Fruit fly (Drosophila melanogaster) whole organism, embryonic: Measurements from ENCODE around the gene Ciz1.

Experiments used
- Abd-B ChIP-seq: fragments of 200-800 bp; sonication (Bioruptor generic); optimal IDR thresholded peaks from 2 replicates; lab custom pipeline; 2018; ENCODE audit warnings: missing biosample characterization, mild to moderate bottlenecking, missing genetic modification characterization, moderate library complexity
- Ada2b ChIP-seq: fragments of 200-800 bp; sonication (Bioruptor generic); IDR thresholded peaks from 2 replicates; pipeline ENCODE4 v1.3.6; 2022; ENCODE audit warnings: missing biosample characterization, missing genetic modification characterization
- BEAF-32 ChIP-seq: fragments of 200-800 bp; sonication (Bioruptor generic); optimal IDR thresholded peaks from 3 replicates; lab custom pipeline; 2017; ENCODE audit warnings: missing biosample characterization, missing genetic modification characterization, mild to moderate bottlenecking, moderate library complexity, missing genetic modification reagents
- Bteb2 ChIP-seq: fragments of 200-800 bp; sonication (Bioruptor generic); optimal IDR thresholded peaks from 2 replicates; lab custom pipeline; 2016; ENCODE audit warnings: missing biosample characterization, missing genetic modification characterization
- CG10147 ChIP-seq: fragments of 200-800 bp; sonication (Bioruptor generic); optimal IDR thresholded peaks from 2 replicates; lab custom pipeline; 2019; ENCODE audit warnings: missing biosample characterization, mild to moderate bottlenecking, missing genetic modification characterization, moderate library complexity
- CG11696 ChIP-seq: fragments of 200-800 bp; sonication (Bioruptor generic); IDR thresholded peaks from 2 replicates; pipeline ENCODE4 v1.3.6; 2022; ENCODE audit warnings: missing biosample characterization, missing genetic modification characterization
- CG13287 ChIP-seq: fragments of 200-800 bp; sonication (Bioruptor generic); IDR thresholded peaks from 2 replicates; pipeline ENCODE4 v1.3.6; 2022; ENCODE audit warnings: missing biosample characterization, missing genetic modification characterization; ENCODE audit not compliant: partially characterized antibody
- CG16779 ChIP-seq: fragments of 200-800 bp; sonication (Bioruptor generic); IDR thresholded peaks from 2 replicates; pipeline ENCODE4 v1.3.6; 2022; ENCODE audit warnings: missing biosample characterization, missing genetic modification characterization
- CG17612 ChIP-seq: fragments of 200-800 bp; sonication (Bioruptor generic); IDR thresholded peaks from 2 replicates; pipeline ENCODE4 v1.3.6; 2022; ENCODE audit warnings: missing biosample characterization, missing genetic modification characterization
- CG17829 ChIP-seq: fragments of 200-800 bp; optimal IDR thresholded peaks from 2 replicates; lab custom pipeline; 2019; ENCODE audit warnings: missing biosample characterization, mild to moderate bottlenecking, missing genetic modification characterization, moderate library complexity
- CG17912 ChIP-seq: fragments of 200-800 bp; sonication (Bioruptor generic); optimal IDR thresholded peaks from 2 replicates; lab custom pipeline; 2018; ENCODE audit warnings: missing biosample characterization, mild to moderate bottlenecking, missing genetic modification characterization
- CG18476 ChIP-seq: fragments of 200-800 bp; sonication (Bioruptor generic); optimal IDR thresholded peaks from 2 replicates; lab custom pipeline; 2016; ENCODE audit warnings: missing biosample characterization, mild to moderate bottlenecking, missing genetic modification characterization
- CG2120 ChIP-seq: fragments of 200-800 bp; sonication (Bioruptor generic); optimal IDR thresholded peaks from 3 replicates; lab custom pipeline; 2016; ENCODE audit warnings: missing biosample characterization, missing genetic modification characterization
- CG3065 ChIP-seq: fragments of 200-800 bp; sonication (Bioruptor generic); optimal IDR thresholded peaks from 2 replicates; lab custom pipeline; 2016; ENCODE audit warnings: missing biosample characterization, missing genetic modification characterization
- CG31365 ChIP-seq: fragments of 200-800 bp; sonication (Bioruptor generic); optimal IDR thresholded peaks from 2 replicates; lab custom pipeline; 2018; ENCODE audit warnings: missing biosample characterization, mild to moderate bottlenecking, missing genetic modification characterization
- CG4360 ChIP-seq: fragments of 200-800 bp; sonication (Bioruptor generic); IDR thresholded peaks from 2 replicates; pipeline ENCODE4 v1.3.6; 2022; ENCODE audit warnings: missing biosample characterization, missing genetic modification characterization
- CG7928 ChIP-seq: fragments of 200-800 bp; sonication (Bioruptor generic); optimal IDR thresholded peaks from 2 replicates; lab custom pipeline; 2017; ENCODE audit warnings: missing biosample characterization, mild to moderate bottlenecking, missing genetic modification characterization
- D19B ChIP-seq: fragments of 200-800 bp; sonication (Bioruptor generic); optimal IDR thresholded peaks from 2 replicates; lab custom pipeline; 2017; ENCODE audit warnings: missing biosample characterization, mild to moderate bottlenecking, missing genetic modification characterization
- Dad ChIP-seq: fragments of 200-800 bp; sonication (Bioruptor generic); optimal IDR thresholded peaks from 3 replicates; lab custom pipeline; 2016; ENCODE audit warnings: missing biosample characterization, missing genetic modification characterization
- Dfd ChIP-seq, 2 experiments: fragments of >200 bp; optimal IDR thresholded peaks; 2 replicates each; lab custom pipeline; 2017; ENCODE audit warnings: missing biosample characterization in 2 of 2, missing genetic modification characterization in 2 of 2
- Gug ChIP-seq: fragments of 200-800 bp; sonication (Bioruptor generic); IDR thresholded peaks from 4 replicates; pipeline ENCODE4 v1.3.6; 2022; ENCODE audit warnings: missing biosample characterization, missing genetic modification characterization
- HLH3B ChIP-seq: fragments of 200-800 bp; sonication (Bioruptor generic); IDR thresholded peaks from 2 replicates; pipeline ENCODE4 v1.3.6; 2022; ENCODE audit warnings: missing biosample characterization, missing genetic modification characterization
- Nf-YC ChIP-seq: fragments of 200-800 bp; optimal IDR thresholded peaks from 3 replicates; lab custom pipeline; 2019; ENCODE audit warnings: missing biosample characterization, mild to moderate bottlenecking, missing genetic modification characterization, moderate library complexity
- NfI ChIP-seq: fragments of 200-800 bp; sonication (Bioruptor generic); optimal IDR thresholded peaks from 3 replicates; lab custom pipeline; 2018; ENCODE audit warnings: missing biosample characterization, mild to moderate bottlenecking, missing genetic modification characterization, moderate library complexity
- Spps ChIP-seq: fragments of 200-800 bp; sonication (Bioruptor generic); optimal IDR thresholded peaks from 2 replicates; lab custom pipeline; 2018; ENCODE audit warnings: missing biosample characterization, mild to moderate bottlenecking, missing genetic modification characterization
- Sry-δ ChIP-seq: fragments of 200-800 bp; sonication (Bioruptor generic); optimal IDR thresholded peaks from 2 replicates; lab custom pipeline; 2016; ENCODE audit warnings: missing biosample characterization, missing genetic modification characterization
- Taf1 ChIP-seq: fragments of 200-800 bp; sonication (Bioruptor generic); IDR thresholded peaks from 2 replicates; pipeline ENCODE4 v1.3.6; 2022; ENCODE audit warnings: missing biosample characterization, missing genetic modification characterization
- Xrp1 ChIP-seq: fragments of 200-800 bp; sonication (Bioruptor generic); IDR thresholded peaks from 2 replicates; pipeline ENCODE4 v1.3.6; 2022; ENCODE audit warnings: missing biosample characterization, missing genetic modification characterization
- bbx ChIP-seq: fragments of 200-800 bp; sonication (Bioruptor generic); IDR thresholded peaks from 2 replicates; pipeline ENCODE4 v1.3.6; 2022; ENCODE audit warnings: missing biosample characterization, missing genetic modification characterization; ENCODE audit not compliant: partially characterized antibody
- ci ChIP-seq: fragments of 200-800 bp; sonication (Bioruptor generic); IDR thresholded peaks from 3 replicates; pipeline ENCODE4 v1.3.6; 2022; ENCODE audit warnings: missing biosample characterization, missing genetic modification characterization
- corto ChIP-seq: fragments of 200-800 bp; sonication (Bioruptor generic); optimal IDR thresholded peaks from 2 replicates; lab custom pipeline; 2016; ENCODE audit warnings: missing biosample characterization, mild to moderate bottlenecking, missing genetic modification characterization, moderate library complexity
- dpn ChIP-seq, 2 experiments: fragments of 200-800 bp; sonication (Bioruptor generic); optimal IDR thresholded peaks; 3 replicates each; lab custom pipeline; 2016; ENCODE audit warnings: missing biosample characterization in 2 of 2, missing genetic modification characterization in 2 of 2
- emc ChIP-seq: fragments of 200-800 bp; sonication (Bioruptor generic); optimal IDR thresholded peaks from 2 replicates; lab custom pipeline; 2016; ENCODE audit warnings: missing biosample characterization, missing genetic modification characterization
- gfzf ChIP-seq: fragments of 200-800 bp; sonication (Bioruptor generic); optimal IDR thresholded peaks from 2 replicates; lab custom pipeline; 2016; ENCODE audit warnings: missing biosample characterization, mild to moderate bottlenecking, missing genetic modification characterization, moderate library complexity
- grn ChIP-seq: fragments of 200-800 bp; sonication (Bioruptor generic); optimal IDR thresholded peaks from 3 replicates; lab custom pipeline; 2017; ENCODE audit warnings: missing biosample characterization, missing genetic modification characterization
- hkb ChIP-seq, 2 experiments: fragments of 200-800 bp in 1 of 2; fragments of >200 bp in 1 of 2; sonication (Bioruptor generic) in 1 of 2; IDR thresholded peaks in 1 of 2; optimal IDR thresholded peaks in 1 of 2; 2 replicates each; pipeline versions ENCODE4 v1.3.6 to Lab custom; 2017 to 2022; ENCODE audit warnings: missing biosample characterization in 1 of 2, missing genetic modification characterization in 1 of 2
- kay ChIP-seq: fragments of 200-800 bp; sonication (Bioruptor generic); optimal IDR thresholded peaks from 2 replicates; lab custom pipeline; 2016; ENCODE audit warnings: missing biosample characterization, missing genetic modification characterization
- kni ChIP-seq: fragments of 200-800 bp; sonication (Bioruptor generic); optimal IDR thresholded peaks from 3 replicates; lab custom pipeline; 2017; ENCODE audit warnings: mild to moderate bottlenecking, missing biosample characterization, missing genetic modification reagents, missing genetic modification characterization
- knrl ChIP-seq: fragments of 200-800 bp; sonication (Bioruptor generic); IDR thresholded peaks from 3 replicates; pipeline ENCODE4 v1.3.6; 2022; ENCODE audit warnings: missing biosample characterization, missing genetic modification characterization; ENCODE audit not compliant: partially characterized antibody
- nerfin-1 ChIP-seq: fragments of 200-800 bp; sonication (Bioruptor generic); optimal IDR thresholded peaks from 3 replicates; lab custom pipeline; 2019; ENCODE audit warnings: missing biosample characterization, mild to moderate bottlenecking, missing genetic modification characterization, moderate library complexity
- nmo ChIP-seq: fragments of 200-800 bp; sonication (Bioruptor generic); optimal IDR thresholded peaks from 2 replicates; lab custom pipeline; 2018; ENCODE audit warnings: missing biosample characterization, mild to moderate bottlenecking, missing genetic modification characterization, moderate library complexity
- pho ChIP-seq: fragments of 200-800 bp; sonication (Bioruptor generic); optimal IDR thresholded peaks from 2 replicates; lab custom pipeline; 2016; ENCODE audit warnings: missing biosample characterization, missing genetic modification characterization
- pum ChIP-seq: fragments of 200-800 bp; sonication (Bioruptor generic); optimal IDR thresholded peaks from 2 replicates; lab custom pipeline; 2016; ENCODE audit warnings: missing biosample characterization, missing genetic modification characterization
- sens-2 ChIP-seq: fragments of 200-800 bp; sonication (Bioruptor generic); IDR thresholded peaks from 2 replicates; pipeline ENCODE4 v1.3.6; 2022; ENCODE audit warnings: missing biosample characterization, missing genetic modification characterization
- slbo ChIP-seq: fragments of 200-800 bp; sonication (Bioruptor generic); IDR thresholded peaks from 2 replicates; pipeline ENCODE4 v1.3.6; 2022; ENCODE audit warnings: missing biosample characterization, missing genetic modification characterization
- unc-4 ChIP-seq: fragments of 200-800 bp; sonication (Bioruptor generic); IDR thresholded peaks from 2 replicates; pipeline ENCODE4 v1.3.6; 2022; ENCODE audit warnings: missing biosample characterization, missing genetic modification characterization; ENCODE audit not compliant: partially characterized antibody
- vfl ChIP-seq: fragments of 200-800 bp; sonication (Bioruptor generic); optimal IDR thresholded peaks from 2 replicates; lab custom pipeline; 2016; ENCODE audit warnings: missing biosample characterization, missing genetic modification characterization

Gene Ciz1

DNA sequence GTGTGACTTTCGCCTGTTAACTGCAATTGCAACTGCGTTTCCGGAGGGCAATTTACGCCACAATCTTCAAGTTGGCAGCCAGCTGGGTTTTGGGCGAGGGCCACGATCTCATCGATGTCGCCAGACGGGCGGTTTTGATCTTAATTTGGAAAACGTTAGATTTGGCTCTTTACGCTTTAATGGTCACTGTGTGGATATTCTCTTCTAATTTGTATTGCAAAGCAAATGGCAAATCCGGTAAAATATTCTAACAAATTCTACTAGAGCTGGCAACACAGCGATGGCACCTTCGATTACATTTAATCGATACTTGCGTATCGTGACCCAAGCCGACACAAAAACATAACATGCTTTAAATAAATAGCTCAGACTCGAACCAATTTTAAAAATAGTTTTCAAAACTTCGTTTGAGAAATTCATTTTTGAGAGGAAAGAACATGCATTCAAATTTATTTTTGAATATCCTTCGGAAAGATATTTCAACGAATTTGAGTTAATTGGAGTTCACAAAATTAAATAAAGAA is 27.9 kb upstream of the Ciz1 start, which contains the start of gene I-2 (continued):
- no peak for TF ChIP-seq HLH3B (GFP tag; lab: Robert Waterston, UW)
- TF ChIP-seq Spps: no peak
- TF ChIP-seq Gug: no peak
- TF ChIP-seq ci: no peak
- TF ChIP-seq pum (GFP tag; lab: Kevin White, UChicago): no peak
- no peak for TF ChIP-seq Taf1 (GFP tag; lab: Robert Waterston, UW)
- TF ChIP-seq Dad (GFP tag; lab: Kevin White, UChicago): no peak
- TF ChIP-seq emc (GFP tag; lab: Kevin White, UChicago): no peak
- TF ChIP-seq CG18476 (GFP tag; lab: Kevin White, UChicago): no peak
- TF ChIP-seq CG17912 (GFP tag; lab: Kevin White, UChicago): no peak

DNA sequence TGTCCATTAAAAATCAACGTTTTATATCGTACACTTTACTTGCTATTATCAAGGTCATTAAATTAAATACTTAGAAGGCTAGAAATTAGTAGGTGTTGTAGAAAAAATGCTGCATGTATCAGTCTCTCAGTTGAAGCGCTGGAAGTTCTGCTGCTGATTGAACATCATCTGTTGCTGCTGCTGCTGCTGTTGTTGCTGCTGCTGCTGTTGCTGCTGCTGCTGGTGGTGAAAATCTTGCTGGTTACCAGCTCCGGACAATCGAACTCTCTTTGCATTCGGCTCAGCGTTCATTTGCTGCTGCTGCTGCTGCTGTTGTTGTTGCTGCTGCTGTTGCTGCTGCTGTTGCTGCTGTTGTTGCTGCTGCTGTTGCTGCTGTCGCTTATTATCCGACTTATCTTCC is 27.4 kb upstream of the Ciz1 start:
- TF ChIP-seq kni (GFP tag; lab: Kevin White, UChicago) (no peak), gfzf (GFP tag; lab: Kevin White, UChicago) (peak; percentile 1), grn (no peak), CG4360 (GFP tag; lab: Robert Waterston, UW) (0 out of 2 replicates have a peak, but pooled peaks have one; percentile 15), CG31365 (no peak), Dfd (GFP tag; optimal IDR thresholded peaks at IDR 0.05; lab: Kevin White, UChicago) (peak in 1 of 2 experiments; percentile 51), unc-4 (GFP tag; lab: Robert Waterston, UW) (peak; percentile 2; the same call in 1 of the 2 replicates)

DNA sequence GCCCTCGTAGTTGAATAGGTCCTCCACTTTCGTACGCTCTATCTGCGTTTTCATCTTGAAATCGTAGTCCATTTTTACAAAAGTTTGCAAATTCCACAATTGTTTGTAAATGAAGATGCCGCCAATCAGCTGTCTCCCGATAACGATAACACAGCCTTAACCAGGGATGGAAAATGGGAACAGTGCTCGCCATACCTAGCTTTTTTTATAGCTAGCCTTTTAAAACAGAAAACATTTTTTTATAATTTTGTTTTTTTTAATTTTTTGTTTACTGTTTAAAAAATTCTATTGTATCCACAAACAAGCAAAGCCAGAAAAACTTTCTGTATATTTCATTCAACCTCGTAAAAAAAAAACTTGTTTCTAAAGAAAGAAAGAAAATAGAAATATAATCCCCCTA is 25.9 kb upstream of the Ciz1 start, which contains the start of gene Cdk8:
Cdk8 (minus strand) TSS at position 137 of the 400 bp plus-strand sequence.
- peak; percentile 21 for TF ChIP-seq NfI (GFP tag; lab: Kevin White, UChicago)
- TF ChIP-seq Ada2b (GFP tag; lab: Robert Waterston, UW): peak; percentile 18; the same call in 1 of the 2 replicates
- TF ChIP-seq CG11696 (GFP tag; lab: Robert Waterston, UW): 0 out of 2 replicates have a peak, but pooled peaks have one; percentile 18
- TF ChIP-seq Nf-YC (tag; lab: Kevin White, UChicago): peak; percentile 58
- peak; percentile 28 for TF ChIP-seq nmo (GFP tag; lab: Kevin White, UChicago)
- TF ChIP-seq bbx (GFP tag; lab: Robert Waterston, UW): no peak
- TF ChIP-seq D19B (GFP tag; lab: Kevin White, UChicago): no peak
- TF ChIP-seq Sry-δ (GFP tag; lab: Kevin White, UChicago): peak; percentile 39
- peak; percentile 34 for TF ChIP-seq Bteb2 (GFP tag; lab: Kevin White, UChicago)
- TF ChIP-seq CG13287: peak; percentile 10; the same call in 1 of the 2 replicates
- no peak for TF ChIP-seq CG17612 (GFP tag; lab: Robert Waterston, UW)
- TF ChIP-seq CG2120 (GFP tag; lab: Kevin White, UChicago): peak; percentile 71
- TF ChIP-seq CG7928 (GFP tag; lab: Kevin White, UChicago): peak; percentile 92
- TF ChIP-seq corto: no peak
- peak; percentile 77 for TF ChIP-seq slbo (GFP tag; lab: Robert Waterston, UW)
- no peak for TF ChIP-seq kay
- TF ChIP-seq emc (GFP tag; lab: Kevin White, UChicago): no peak
- peak; percentile 58 for TF ChIP-seq CG17829 (tag; lab: Kevin White, UChicago)
- peak; percentile 15 for TF ChIP-seq nerfin-1 (tag; lab: Kevin White, UChicago)
- peak in 1 of 2 experiments; percentile 57 for TF ChIP-seq dpn (GFP tag; optimal IDR thresholded peaks at IDR 0.05; lab: Kevin White, UChicago)
- TF ChIP-seq CG16779 (GFP tag; lab: Robert Waterston, UW): no peak
- TF ChIP-seq Abd-B (GFP tag; lab: Kevin White, UChicago): no peak
- peak; percentile 17; the same call in 1 of the 2 replicates for TF ChIP-seq Xrp1 (GFP tag; lab: Robert Waterston, UW)
- no peak; the same call in 2 of the 3 replicates for TF ChIP-seq knrl (GFP tag; lab: Robert Waterston, UW)
- no peak for TF ChIP-seq hkb (optimal IDR thresholded peaks at IDR 0.05; lab: Kevin White, UChicago)
- TF ChIP-seq hkb (GFP tag; IDR thresholded peaks at IDR 0.05; lab: Robert Waterston, UW): peak; percentile 63
- TF ChIP-seq pho (GFP tag; lab: Kevin White, UChicago): peak; percentile 41
- no peak for TF ChIP-seq CG3065 (GFP tag; lab: Kevin White, UChicago)
- TF ChIP-seq sens-2 (GFP tag; lab: Robert Waterston, UW): no peak
- peak; percentile 18 for TF ChIP-seq BEAF-32 (GFP tag; lab: Kevin White, UChicago)
- TF ChIP-seq CG10147 (GFP tag; lab: Kevin White, UChicago): peak; percentile 52
- TF ChIP-seq vfl (GFP tag; lab: Kevin White, UChicago): peak; percentile 8
